Worm (Caenorhabditis elegans) whole organism, L3 larva: ENCODE results near the gene cfim-2.
A peak's percentile ranks its signal among the peaks of the same experiment; 100 is the strongest.

Experiments
- aly-2 ChIP-seq: fragments of 150-350 bp; optimal IDR thresholded peaks from 2 replicates; lab custom pipeline; 2014; ENCODE audit warnings: missing biosample characterization, missing genetic modification characterization
- ama-1 ChIP-seq: fragments of 150-350 bp; optimal IDR thresholded peaks from 2 replicates; lab custom pipeline; 2018
- ceh-16 ChIP-seq: sonication (generic microtip); optimal IDR thresholded peaks from 2 replicates; lab custom pipeline; 2017; ENCODE audit warnings: missing biosample characterization, missing genetic modification characterization
- ceh-82 ChIP-seq: fragments of 150-350 bp; optimal IDR thresholded peaks from 2 replicates; lab custom pipeline; 2014; ENCODE audit warnings: missing biosample characterization, missing genetic modification characterization
- daf-12 ChIP-seq: fragments of 150-350 bp; optimal IDR thresholded peaks from 2 replicates; lab custom pipeline; 2014; ENCODE audit warnings: missing biosample characterization, missing genetic modification reagents, missing genetic modification characterization
- egl-5 ChIP-seq: fragments of 150-350 bp; optimal IDR thresholded peaks from 2 replicates; lab custom pipeline; 2017; ENCODE audit warnings: missing biosample characterization, missing genetic modification reagents, missing genetic modification characterization, inconsistent platforms
- elt-1 ChIP-seq: fragments of 150-350 bp; optimal IDR thresholded peaks from 2 replicates; lab custom pipeline; 2014; ENCODE audit warnings: missing biosample characterization, missing genetic modification characterization
- elt-2 ChIP-seq: sonication (generic microtip); optimal IDR thresholded peaks from 2 replicates; lab custom pipeline; 2016; ENCODE audit warnings: missing genetic modification reagents, mild to moderate bottlenecking, missing genetic modification characterization, missing compliant biosample characterization
- eor-1 ChIP-seq, 2 experiments: fragments of 150-350 bp; optimal IDR thresholded peaks; 2 replicates each; lab custom pipeline; 2014 to 2018; ENCODE audit warnings: missing biosample characterization in 2 of 2, missing genetic modification characterization in 2 of 2
- fkh-10 ChIP-seq: sonication (generic microtip); optimal IDR thresholded peaks from 2 replicates; lab custom pipeline; 2017; ENCODE audit warnings: missing biosample characterization, missing genetic modification reagents, missing genetic modification characterization
- fkh-2 ChIP-seq: fragments of 150-350 bp; optimal IDR thresholded peaks from 2 replicates; lab custom pipeline; 2014; ENCODE audit warnings: missing biosample characterization, missing genetic modification reagents, missing genetic modification characterization
- fos-1 ChIP-seq: fragments of 150-350 bp; optimal IDR thresholded peaks from 2 replicates; lab custom pipeline; 2014; ENCODE audit warnings: missing biosample characterization, missing genetic modification characterization
- hmg-11 ChIP-seq: sonication (generic microtip); optimal IDR thresholded peaks from 2 replicates; lab custom pipeline; 2016; ENCODE audit warnings: missing genetic modification characterization, missing compliant biosample characterization
- jun-1 ChIP-seq: fragments of 150-350 bp; optimal IDR thresholded peaks from 2 replicates; lab custom pipeline; 2014; ENCODE audit warnings: missing biosample characterization, missing genetic modification reagents, missing genetic modification characterization
- lin-15B ChIP-seq: fragments of 150-350 bp; optimal IDR thresholded peaks from 2 replicates; lab custom pipeline; 2014; ENCODE audit warnings: missing biosample characterization, missing genetic modification characterization
- lin-39 ChIP-seq: fragments of 150-350 bp; optimal IDR thresholded peaks from 2 replicates; lab custom pipeline; 2018; ENCODE audit warnings: missing biosample characterization, missing genetic modification reagents, missing genetic modification characterization
- lsy-12 ChIP-seq: sonication (generic microtip); optimal IDR thresholded peaks from 2 replicates; lab custom pipeline; 2016; ENCODE audit warnings: mild to moderate bottlenecking, missing genetic modification characterization, missing compliant biosample characterization
- mdl-1 ChIP-seq: fragments of 150-350 bp; optimal IDR thresholded peaks from 2 replicates; lab custom pipeline; 2014; ENCODE audit warnings: missing biosample characterization, missing genetic modification characterization
- nhr-11 ChIP-seq: fragments of 150-350 bp; optimal IDR thresholded peaks from 2 replicates; lab custom pipeline; 2014; ENCODE audit warnings: missing biosample characterization, missing genetic modification characterization
- nhr-12 ChIP-seq: fragments of 150-350 bp; optimal IDR thresholded peaks from 2 replicates; lab custom pipeline; 2014; ENCODE audit warnings: missing biosample characterization, missing genetic modification characterization
- nhr-23 ChIP-seq: fragments of 150-350 bp; optimal IDR thresholded peaks from 2 replicates; lab custom pipeline; 2014; ENCODE audit warnings: missing biosample characterization, missing genetic modification reagents, missing genetic modification characterization
- nhr-237 ChIP-seq: fragments of 150-350 bp; optimal IDR thresholded peaks from 2 replicates; lab custom pipeline; 2014; ENCODE audit warnings: missing biosample characterization, missing genetic modification characterization
- nhr-28 ChIP-seq: fragments of 150-350 bp; optimal IDR thresholded peaks from 2 replicates; lab custom pipeline; 2014; ENCODE audit warnings: missing biosample characterization, missing genetic modification characterization
- nhr-43 ChIP-seq: sonication (generic microtip); optimal IDR thresholded peaks from 2 replicates; lab custom pipeline; 2016; ENCODE audit warnings: mild to moderate bottlenecking, missing genetic modification characterization, missing compliant biosample characterization; ENCODE audit not compliant: poor library complexity, severe bottlenecking
- nhr-67 ChIP-seq: fragments of 150-350 bp; optimal IDR thresholded peaks from 2 replicates; lab custom pipeline; 2014; ENCODE audit warnings: missing biosample characterization, missing genetic modification characterization
- nhr-76 ChIP-seq: fragments of 150-350 bp; sonication (generic microtip); optimal IDR thresholded peaks from 5 replicates; lab custom pipeline; 2014; ENCODE audit warnings: missing biosample characterization, missing genetic modification characterization
- nhr-77 ChIP-seq: fragments of 150-350 bp; optimal IDR thresholded peaks from 2 replicates; lab custom pipeline; 2014; ENCODE audit warnings: missing biosample characterization, missing genetic modification characterization
- pha-4 ChIP-seq: fragments of 150-350 bp; optimal IDR thresholded peaks from 2 replicates; lab custom pipeline; 2014; ENCODE audit warnings: missing biosample characterization, missing genetic modification reagents, missing genetic modification characterization
- pqm-1 ChIP-seq: fragments of 150-350 bp; optimal IDR thresholded peaks from 2 replicates; lab custom pipeline; 2017; ENCODE audit warnings: missing biosample characterization, missing genetic modification characterization, inconsistent platforms
- skn-1 ChIP-seq: fragments of 150-350 bp; optimal IDR thresholded peaks from 2 replicates; lab custom pipeline; 2014; ENCODE audit warnings: missing biosample characterization, missing genetic modification characterization
- snpc-4 ChIP-seq: fragments of 150-350 bp; optimal IDR thresholded peaks from 2 replicates; lab custom pipeline; 2014; ENCODE audit warnings: missing biosample characterization, missing genetic modification characterization
- tbx-2 ChIP-seq: sonication (generic microtip); optimal IDR thresholded peaks from 2 replicates; lab custom pipeline; 2016; ENCODE audit warnings: mild to moderate bottlenecking, missing genetic modification characterization, missing compliant biosample characterization
- unc-39 ChIP-seq: sonication (generic microtip); optimal IDR thresholded peaks from 4 replicates; lab custom pipeline; 2017; ENCODE audit warnings: missing biosample characterization, missing genetic modification characterization
- zag-1 ChIP-seq: fragments of 150-350 bp; optimal IDR thresholded peaks from 2 replicates; lab custom pipeline; 2014; ENCODE audit warnings: missing biosample characterization, missing genetic modification characterization
- ztf-11 ChIP-seq: fragments of 150-350 bp; optimal IDR thresholded peaks from 2 replicates; lab custom pipeline; 2014; ENCODE audit warnings: missing biosample characterization, missing genetic modification characterization
- ztf-4 ChIP-seq: fragments of 150-350 bp; optimal IDR thresholded peaks from 2 replicates; lab custom pipeline; 2014; ENCODE audit warnings: missing biosample characterization, missing genetic modification characterization

cfim-2 gene

ce11 chrIV:8901346-8901745 lies 24.8 kb upstream of the cfim-2 start, which contains the start of gene C27B7.5:
C27B7.5 (plus strand) TSS chrIV:8901646.
- TF ChIP-seq nhr-237 (tag; lab: Kevin White, UChicago): no peak
- TF ChIP-seq fkh-10 (GFP tag; lab: Kevin White, UChicago): no peak
- no peak for TF ChIP-seq lsy-12 (tag; lab: Kevin White, UChicago)
- peak; percentile 12 for TF ChIP-seq elt-2
- TF ChIP-seq ztf-4 (tag; lab: Kevin White, UChicago): no peak
- no peak for TF ChIP-seq nhr-76 (tag; lab: Kevin White, UChicago)
- no peak for TF ChIP-seq nhr-23 (tag; lab: Kevin White, UChicago)
- TF ChIP-seq skn-1: no peak
- no peak for TF ChIP-seq nhr-28
- TF ChIP-seq, all 47 proteins: peak for 1

ce11 chrIV:8906164-8906563 lies 20.0 kb upstream of the cfim-2 start, which contains the start of gene C27B7.6:
C27B7.6 (minus strand) TSS chrIV:8906345.
- TF ChIP-seq ztf-4 (tag; lab: Kevin White, UChicago) (no peak), aly-2 (tag; lab: Kevin White, UChicago) (no peak), hmg-11 (no peak), unc-39 (tag; lab: Kevin White, UChicago) (no peak), ama-1 (lab: Kevin White, UChicago) (no peak), ceh-16 (tag; lab: Kevin White, UChicago) (no peak), lin-39 (tag; lab: Kevin White, UChicago) (no peak), pha-4 (tag; lab: Kevin White, UChicago) (no peak), nhr-76 (tag; lab: Kevin White, UChicago) (no peak), nhr-43 (tag; lab: Kevin White, UChicago) (no peak), nhr-77 (tag; lab: Kevin White, UChicago) (no peak), ceh-82 (tag; lab: Kevin White, UChicago) (no peak), ztf-11 (tag; lab: Kevin White, UChicago) (no peak), egl-5 (tag; lab: Kevin White, UChicago) (no peak), jun-1 (tag; lab: Kevin White, UChicago) (no peak)

ce11 chrIV:8906743-8907142 lies 19.4 kb upstream of the cfim-2 start, which contains the start of gene C27B7.7:
C27B7.7 (plus strand) TSS chrIV:8907043.
- TF ChIP-seq jun-1 (tag; lab: Kevin White, UChicago) (no peak), nhr-11 (no peak), ztf-11 (tag; lab: Kevin White, UChicago) (no peak), eor-1 (tag; optimal IDR thresholded peaks at IDR 0.05; lab: Kevin White, UChicago) (no peak)

- TF ChIP-seq zag-1 (tag; lab: Kevin White, UChicago) (no peak), ama-1 (lab: Kevin White, UChicago) (no peak), ceh-82 (tag; lab: Kevin White, UChicago) (no peak), ztf-4 (tag; lab: Kevin White, UChicago) (no peak), fkh-10 (GFP tag; lab: Kevin White, UChicago) (no peak)
These were observed 11.9 kb upstream of the cfim-2 start for ce11 chrIV:8914187-8914586.

ce11 chrIV:8916010-8916409 lies 10.1 kb upstream of the cfim-2 start, which contains the start of gene C27B7.9:
C27B7.9 (minus strand) TSS chrIV:8916110.
- TF ChIP-seq nhr-77 (tag; lab: Kevin White, UChicago) (no peak), fos-1 (tag; lab: Kevin White, UChicago) (no peak), jun-1 (tag; lab: Kevin White, UChicago) (no peak), nhr-76 (tag; lab: Kevin White, UChicago) (no peak), lin-15B (tag; lab: Kevin White, UChicago) (no peak), nhr-43 (tag; lab: Kevin White, UChicago) (no peak), ztf-4 (tag; lab: Kevin White, UChicago) (no peak), nhr-237 (tag; lab: Kevin White, UChicago) (no peak), egl-5 (tag; lab: Kevin White, UChicago) (no peak), tbx-2 (tag; lab: Kevin White, UChicago) (no peak), elt-1 (tag; lab: Kevin White, UChicago) (no peak), lsy-12 (tag; lab: Kevin White, UChicago) (no peak), daf-12 (tag; lab: Kevin White, UChicago) (no peak)

- TF ChIP-seq fkh-10 (GFP tag; lab: Kevin White, UChicago) (no peak), ama-1 (lab: Kevin White, UChicago) (no peak), pqm-1 (tag; lab: Kevin White, UChicago) (no peak), mdl-1 (tag; lab: Kevin White, UChicago) (no peak), nhr-23 (tag; lab: Kevin White, UChicago) (no peak), snpc-4 (no peak), nhr-28 (no peak), nhr-12 (tag; lab: Kevin White, UChicago) (no peak), elt-1 (tag; lab: Kevin White, UChicago) (no peak), fkh-2 (tag; lab: Kevin White, UChicago) (no peak), nhr-67 (no peak), aly-2 (tag; lab: Kevin White, UChicago) (no peak), eor-1 (tag; optimal IDR thresholded peaks at IDR 0.05; lab: Kevin White, UChicago) (no peak), nhr-11 (no peak)
These were observed 7.3 kb upstream of the cfim-2 start, which contains the start of gene rap-1 for ce11 chrIV:8918790-8919189. rap-1 (minus strand) TSS chrIV:8918890.
